Worm (Caenorhabditis elegans): Measurements from ENCODE around the gene Y43H11AL.1.

ce11 chrII:208097-208496, 24.4 kb downstream of the Y43H11AL.1 start:
- TF ChIP-seq cog-1 (tag; optimal IDR thresholded peaks at IDR 0.05) (no peak), ref-1 (GFP tag; conservative IDR thresholded peaks at IDR 0.05) (no peak), ztf-23 (GFP tag; IDR thresholded peaks at IDR 0.05) (no peak), flt-1 (GFP tag; IDR thresholded peaks at IDR 0.05) (no peak), tab-1 (GFP tag; IDR thresholded peaks at IDR 0.05) (no peak)

Data from whole organism, midembryonic.